Worm (Caenorhabditis elegans): ENCODE measurements around the gene M106.8.

M106.8 gene

ce11 chrII:10880625-10881024, 37.2 kb upstream of the M106.8 start, which contains the start of gene lurp-1:
TSS of gene lurp-1 (plus strand) at chrII:10880925.
- TF ChIP-seq ZK546.5 (tag; optimal IDR thresholded peaks at IDR 0.05) (no peak), nhr-25 (tag; optimal IDR thresholded peaks at IDR 0.05) (no peak)

- TF ChIP-seq nhr-25 (tag; optimal IDR thresholded peaks at IDR 0.05) (no peak), skn-1 (tag; optimal IDR thresholded peaks at IDR 0.05) (no peak), nhr-11 (tag; optimal IDR thresholded peaks at IDR 0.05) (no peak), unc-62 (GFP tag; optimal IDR thresholded peaks at IDR 0.05) (no peak), egl-27 (tag; optimal IDR thresholded peaks at IDR 0.05) (no peak), eor-1 (tag; optimal IDR thresholded peaks at IDR 0.05) (no peak)
Observed at ce11 chrII:10873631-10874030, 30.2 kb upstream of the M106.8 start, which contains the start of gene orc-2. TSS of gene orc-2 (plus strand) at chrII:10873931.

ce11 chrII:10872541-10872940, 29.1 kb upstream of the M106.8 start, which contains the start of the genes cyn-4 and copz-1:
TSS of gene cyn-4 (minus strand) at chrII:10872611.
TSS of gene copz-1 (plus strand) at chrII:10872879.
- no peak for TF ChIP-seq eor-1 (tag; optimal IDR thresholded peaks at IDR 0.05)
- no peak for TF ChIP-seq mdl-1 (tag; optimal IDR thresholded peaks at IDR 0.05)
- peak; percentile 87 for TF ChIP-seq snpc-4 (tag; optimal IDR thresholded peaks at IDR 0.05)
- TF ChIP-seq lin-39 (tag; optimal IDR thresholded peaks at IDR 0.05), result peak; percentile 80
- no peak for TF ChIP-seq elt-3 (tag; optimal IDR thresholded peaks at IDR 0.05)
- TF ChIP-seq hmg-11 (tag; optimal IDR thresholded peaks at IDR 0.05), result peak; percentile 60
- TF ChIP-seq ceh-28 (tag; optimal IDR thresholded peaks at IDR 0.05), result peak; percentile 39
- peak; percentile 98 for TF ChIP-seq R02D3.7 (tag; optimal IDR thresholded peaks at IDR 0.05)
- TF ChIP-seq ama-1 (optimal IDR thresholded peaks at IDR 0.05), result no peak
- TF ChIP-seq nhr-77 (tag; optimal IDR thresholded peaks at IDR 0.05), result no peak
- TF ChIP-seq nfya-1 (tag; optimal IDR thresholded peaks at IDR 0.05; ENCODE audit: insufficient read depth), result peak; percentile 90
- no peak for TF ChIP-seq nhr-12 (tag; optimal IDR thresholded peaks at IDR 0.05)
- TF ChIP-seq nhr-25 (tag; optimal IDR thresholded peaks at IDR 0.05), result peak; percentile 82
- no peak for TF ChIP-seq nhr-67 (tag; optimal IDR thresholded peaks at IDR 0.05)
- peak; percentile 31 for TF ChIP-seq fkh-10 (GFP tag; optimal IDR thresholded peaks at IDR 0.05)
- TF ChIP-seq zag-1 (tag; optimal IDR thresholded peaks at IDR 0.05), result no peak
- no peak for TF ChIP-seq ZK546.5 (tag; optimal IDR thresholded peaks at IDR 0.05)
- TF ChIP-seq nhr-28 (tag; optimal IDR thresholded peaks at IDR 0.05), result no peak
- peak; percentile 89 for TF ChIP-seq pha-4 (tag; optimal IDR thresholded peaks at IDR 0.05)
- peak; percentile 93 for TF ChIP-seq lin-15B (tag; optimal IDR thresholded peaks at IDR 0.05)
- no peak for TF ChIP-seq aly-2 (tag; optimal IDR thresholded peaks at IDR 0.05)
- peak; percentile 62 for TF ChIP-seq egl-5 (tag; optimal IDR thresholded peaks at IDR 0.05)
- peak; percentile 30 for TF ChIP-seq elt-1 (tag; optimal IDR thresholded peaks at IDR 0.05)
- TF ChIP-seq lsy-12 (tag; optimal IDR thresholded peaks at IDR 0.05), result peak; percentile 16
- TF ChIP-seq ceh-82 (tag; optimal IDR thresholded peaks at IDR 0.05), result peak; percentile 63
- TF ChIP-seq nhr-23 (tag; optimal IDR thresholded peaks at IDR 0.05), result peak; percentile 83
- TF ChIP-seq elt-2 (tag; optimal IDR thresholded peaks at IDR 0.05), result peak; percentile 29
- TF ChIP-seq mml-1 (tag; optimal IDR thresholded peaks at IDR 0.05), result no peak
- TF ChIP-seq ceh-16 (tag; optimal IDR thresholded peaks at IDR 0.05), result no peak
- no peak for TF ChIP-seq skn-1 (tag; optimal IDR thresholded peaks at IDR 0.05)
- TF ChIP-seq fkh-2 (tag; optimal IDR thresholded peaks at IDR 0.05), result no peak
- no peak for TF ChIP-seq nhr-76 (tag; optimal IDR thresholded peaks at IDR 0.05)
- no peak for TF ChIP-seq ceh-9 (tag; optimal IDR thresholded peaks at IDR 0.05)
- peak; percentile 75 for TF ChIP-seq nhr-43 (tag; optimal IDR thresholded peaks at IDR 0.05; ENCODE audit: poor library complexity, severe bottlenecking)

ce11 chrII:10870698-10871097, 27.3 kb upstream of the M106.8 start:
- no peak for TF ChIP-seq ceh-9 (tag; optimal IDR thresholded peaks at IDR 0.05)
- TF ChIP-seq nhr-76 (tag; optimal IDR thresholded peaks at IDR 0.05), result no peak
- TF ChIP-seq nhr-12 (tag; optimal IDR thresholded peaks at IDR 0.05), result no peak
- TF ChIP-seq nhr-28 (tag; optimal IDR thresholded peaks at IDR 0.05), result no peak
- TF ChIP-seq unc-62 (GFP tag; optimal IDR thresholded peaks at IDR 0.05), result no peak
- TF ChIP-seq lin-39 (tag; optimal IDR thresholded peaks at IDR 0.05), result no peak
- TF ChIP-seq nhr-11 (tag; optimal IDR thresholded peaks at IDR 0.05), result no peak
- TF ChIP-seq daf-12 (tag; optimal IDR thresholded peaks at IDR 0.05), result no peak
- TF ChIP-seq ama-1 (optimal IDR thresholded peaks at IDR 0.05), result no peak
- no peak for TF ChIP-seq nhr-43 (tag; optimal IDR thresholded peaks at IDR 0.05; ENCODE audit: poor library complexity, severe bottlenecking)
- no peak for TF ChIP-seq jun-1 (tag; optimal IDR thresholded peaks at IDR 0.05)
- TF ChIP-seq zag-1 (tag; optimal IDR thresholded peaks at IDR 0.05), result no peak
- no peak for TF ChIP-seq nhr-237 (tag; optimal IDR thresholded peaks at IDR 0.05)
- TF ChIP-seq ceh-28 (tag; optimal IDR thresholded peaks at IDR 0.05), result no peak
- no peak for TF ChIP-seq R02D3.7 (tag; optimal IDR thresholded peaks at IDR 0.05)

Measured in whole organism, L3 larva.